Fruit fly (Drosophila melanogaster) whole organism, embryonic: ENCODE data around the gene CG4629.

Experiments
- ATbp ChIP-seq: fragments of 200-800 bp; sonication (Bioruptor generic); optimal IDR thresholded peaks from 2 replicates; lab custom pipeline; 2017; ENCODE audit warnings: missing biosample characterization, mild to moderate bottlenecking, missing genetic modification characterization, missing genetic modification reagents
- Atf-2 ChIP-seq: fragments of 200-800 bp; sonication (Bioruptor generic); optimal IDR thresholded peaks from 2 replicates; lab custom pipeline; 2016; ENCODE audit warnings: missing biosample characterization, missing genetic modification characterization
- Awh ChIP-seq: fragments of 200-800 bp; sonication (Bioruptor generic); IDR thresholded peaks from 2 replicates; pipeline ENCODE4, ENCODE4 v1.3.6; 2022; ENCODE audit warnings: missing biosample characterization, missing genetic modification characterization
- CG12769 ChIP-seq: fragments of 200-800 bp; sonication (Bioruptor generic); optimal IDR thresholded peaks from 2 replicates; lab custom pipeline; 2019; ENCODE audit warnings: missing biosample characterization, mild to moderate bottlenecking, missing genetic modification characterization, moderate library complexity
- CG13624 ChIP-seq: fragments of 200-800 bp; sonication (Bioruptor generic); optimal IDR thresholded peaks from 2 replicates; lab custom pipeline; 2016; ENCODE audit warnings: missing biosample characterization, missing genetic modification characterization
- CG14667 ChIP-seq: fragments of 200-800 bp; sonication (Bioruptor generic); IDR thresholded peaks from 2 replicates; pipeline ENCODE4 v1.3.6; 2022; ENCODE audit warnings: missing biosample characterization, missing genetic modification characterization
- CG14710 ChIP-seq: fragments of 200-800 bp; sonication (Bioruptor generic); optimal IDR thresholded peaks from 3 replicates; lab custom pipeline; 2019; ENCODE audit warnings: missing biosample characterization, mild to moderate bottlenecking, missing genetic modification characterization, moderate library complexity
- CG1529 ChIP-seq: fragments of 200-800 bp; sonication (Bioruptor generic); optimal IDR thresholded peaks from 3 replicates; lab custom pipeline; 2018; ENCODE audit warnings: missing biosample characterization, missing genetic modification characterization
- CG1603 ChIP-seq: fragments of 200-800 bp; sonication (Bioruptor generic); optimal IDR thresholded peaks from 2 replicates; lab custom pipeline; 2019; ENCODE audit warnings: missing biosample characterization, mild to moderate bottlenecking, missing genetic modification characterization, moderate library complexity
- CG17361 ChIP-seq: fragments of 200-800 bp; sonication (Bioruptor generic); IDR thresholded peaks from 3 replicates; pipeline ENCODE4 v1.3.6; 2022; ENCODE audit warnings: missing biosample characterization, missing genetic modification characterization
- CG17829 ChIP-seq: fragments of 200-800 bp; optimal IDR thresholded peaks from 2 replicates; lab custom pipeline; 2019; ENCODE audit warnings: missing biosample characterization, mild to moderate bottlenecking, missing genetic modification characterization, moderate library complexity
- CG2678 ChIP-seq: fragments of 200-800 bp; sonication (Bioruptor generic); optimal IDR thresholded peaks from 3 replicates; lab custom pipeline; 2019; ENCODE audit warnings: missing biosample characterization, mild to moderate bottlenecking, missing genetic modification characterization, moderate library complexity
- CG2712 ChIP-seq: fragments of 200-800 bp; optimal IDR thresholded peaks from 3 replicates; lab custom pipeline; 2019; ENCODE audit warnings: missing biosample characterization, mild to moderate bottlenecking, missing genetic modification characterization, moderate library complexity
- CG31441 ChIP-seq: fragments of 200-800 bp; sonication (Bioruptor generic); IDR thresholded peaks from 2 replicates; pipeline ENCODE4 v1.3.6; 2022; ENCODE audit warnings: missing biosample characterization, missing genetic modification characterization
- CG32532 ChIP-seq: fragments of 200-800 bp; sonication (Bioruptor generic); IDR thresholded peaks from 2 replicates; pipeline ENCODE4 v1.3.6; 2022; ENCODE audit warnings: missing biosample characterization, missing genetic modification characterization
- CG8290 ChIP-seq, 3 experiments: fragments of 200-800 bp; sonication (Bioruptor generic); optimal IDR thresholded peaks; 2 replicates each; lab custom pipeline; 2016 to 2019; ENCODE audit warnings: missing biosample characterization in 3 of 3, missing genetic modification characterization in 3 of 3, mild to moderate bottlenecking in 2 of 3, moderate library complexity in 1 of 3
- CG9437 ChIP-seq: fragments of 200-800 bp; sonication (Bioruptor generic); optimal IDR thresholded peaks from 2 replicates; lab custom pipeline; 2018; ENCODE audit warnings: missing biosample characterization, mild to moderate bottlenecking, missing genetic modification characterization
- CG9817 ChIP-seq: fragments of 200-800 bp; sonication (Bioruptor generic); optimal IDR thresholded peaks from 2 replicates; lab custom pipeline; 2018; ENCODE audit warnings: missing biosample characterization, mild to moderate bottlenecking, missing genetic modification characterization, moderate library complexity
- CG9932 ChIP-seq: fragments of 200-800 bp; sonication (Bioruptor generic); IDR thresholded peaks from 2 replicates; pipeline ENCODE4 v1.3.6; 2022; ENCODE audit warnings: missing biosample characterization, missing genetic modification characterization
- D19B ChIP-seq: fragments of 200-800 bp; sonication (Bioruptor generic); optimal IDR thresholded peaks from 2 replicates; lab custom pipeline; 2017; ENCODE audit warnings: missing biosample characterization, mild to moderate bottlenecking, missing genetic modification characterization
- Doc2 ChIP-seq: fragments of 200-800 bp; sonication (Bioruptor generic); IDR thresholded peaks from 2 replicates; pipeline ENCODE4 v1.3.6; 2022; ENCODE audit warnings: missing biosample characterization, missing genetic modification characterization
- E2f1 ChIP-seq: fragments of 200-800 bp; sonication (Bioruptor generic); IDR thresholded peaks from 2 replicates; pipeline ENCODE4 v1.3.6; 2022; ENCODE audit warnings: missing biosample characterization, missing genetic modification characterization
- Gsc ChIP-seq: fragments of 200-800 bp; sonication (Bioruptor generic); IDR thresholded peaks from 2 replicates; pipeline ENCODE4 v1.3.6; 2022; ENCODE audit warnings: missing biosample characterization, missing genetic modification characterization
- Gug ChIP-seq: fragments of 200-800 bp; sonication (Bioruptor generic); IDR thresholded peaks from 4 replicates; pipeline ENCODE4 v1.3.6; 2022; ENCODE audit warnings: missing biosample characterization, missing genetic modification characterization
- Lim3 ChIP-seq: fragments of 200-800 bp; sonication (Bioruptor generic); IDR thresholded peaks from 2 replicates; pipeline ENCODE4 v1.3.6; 2022; ENCODE audit warnings: missing biosample characterization, missing genetic modification characterization
- Mad ChIP-seq: fragments of 200-800 bp; sonication (Bioruptor generic); optimal IDR thresholded peaks from 2 replicates; lab custom pipeline; 2016; ENCODE audit warnings: missing biosample characterization, missing genetic modification characterization
- Med ChIP-seq: fragments of 200-800 bp; sonication (Bioruptor generic); peaks from one replicate; lab custom pipeline; 2016; ENCODE audit warnings: missing biosample characterization, missing genetic modification characterization, mild to moderate bottlenecking, inconsistent platforms, moderate library complexity
- Pdp1 ChIP-seq, 2 experiments: fragments of 200-800 bp; sonication (Bioruptor generic); optimal IDR thresholded peaks; 3 replicates each; lab custom pipeline; 2016; ENCODE audit warnings: missing biosample characterization in 2 of 2, missing genetic modification characterization in 2 of 2, mild to moderate bottlenecking in 1 of 2, moderate library complexity in 1 of 2
- ase ChIP-seq: fragments of 200-800 bp; sonication (Bioruptor generic); IDR thresholded peaks from 3 replicates; pipeline ENCODE4 v1.3.6; 2022; ENCODE audit warnings: missing biosample characterization, missing genetic modification characterization
- bbx ChIP-seq: fragments of 200-800 bp; sonication (Bioruptor generic); IDR thresholded peaks from 2 replicates; pipeline ENCODE4 v1.3.6; 2022; ENCODE audit warnings: missing biosample characterization, missing genetic modification characterization; ENCODE audit not compliant: partially characterized antibody
- cg ChIP-seq: fragments of 200-800 bp; sonication (Bioruptor generic); optimal IDR thresholded peaks from 3 replicates; lab custom pipeline; 2019; ENCODE audit warnings: missing biosample characterization, mild to moderate bottlenecking, missing genetic modification characterization, moderate library complexity
- chinmo ChIP-seq: fragments of 200-800 bp; sonication (Bioruptor generic); IDR thresholded peaks from 4 replicates; pipeline ENCODE4 v1.3.6; 2022; ENCODE audit warnings: missing biosample characterization, missing genetic modification characterization; ENCODE audit not compliant: partially characterized antibody
- cwo ChIP-seq: fragments of 200-800 bp; sonication (Bioruptor generic); optimal IDR thresholded peaks from 3 replicates; lab custom pipeline; 2017; ENCODE audit warnings: missing biosample characterization, missing genetic modification characterization, mild to moderate bottlenecking, moderate library complexity, missing genetic modification reagents
- ewg ChIP-seq: fragments of 200-800 bp; sonication (Bioruptor generic); optimal IDR thresholded peaks from 3 replicates; lab custom pipeline; 2017; ENCODE audit warnings: mild to moderate bottlenecking, missing biosample characterization, missing genetic modification reagents, missing genetic modification characterization
- kni ChIP-seq: fragments of 200-800 bp; sonication (Bioruptor generic); optimal IDR thresholded peaks from 3 replicates; lab custom pipeline; 2017; ENCODE audit warnings: mild to moderate bottlenecking, missing biosample characterization, missing genetic modification reagents, missing genetic modification characterization
- maf-S ChIP-seq: fragments of 200-800 bp; sonication (Bioruptor generic); optimal IDR thresholded peaks from 2 replicates; lab custom pipeline; 2016; ENCODE audit warnings: missing biosample characterization, missing genetic modification characterization
- mam ChIP-seq: fragments of 200-800 bp; sonication (Bioruptor generic); optimal IDR thresholded peaks from 3 replicates; lab custom pipeline; 2016; ENCODE audit warnings: missing biosample characterization, missing genetic modification characterization
- mirr ChIP-seq: fragments of 200-800 bp; sonication (Bioruptor generic); optimal IDR thresholded peaks from 3 replicates; lab custom pipeline; 2018; ENCODE audit warnings: missing biosample characterization, mild to moderate bottlenecking, missing genetic modification characterization
- pan ChIP-seq, 4 experiments: fragments of >200 bp in 3 of 4; fragments of 200-800 bp in 1 of 4; sonication (Bioruptor generic) in 1 of 4; optimal IDR thresholded peaks in 3 of 4; IDR thresholded peaks in 1 of 4; 2 replicates each; pipeline versions ENCODE4 v1.3.6 to Lab custom; 2017 to 2022; ENCODE audit warnings: missing biosample characterization in 2 of 4, missing genetic modification characterization in 2 of 4, mixed read lengths in 1 of 4
- pb ChIP-seq: fragments of 200-800 bp; sonication (Bioruptor generic); optimal IDR thresholded peaks from 3 replicates; lab custom pipeline; 2016; ENCODE audit warnings: missing biosample characterization, missing genetic modification characterization
- peb ChIP-seq: fragments of 200-800 bp; sonication (Bioruptor generic); IDR thresholded peaks from 2 replicates; pipeline ENCODE4 v1.3.6; 2022; ENCODE audit warnings: missing biosample characterization, missing genetic modification characterization
- salm ChIP-seq: fragments of 200-800 bp; sonication (Bioruptor generic); optimal IDR thresholded peaks from 2 replicates; lab custom pipeline; 2018; ENCODE audit warnings: missing biosample characterization, mild to moderate bottlenecking, missing genetic modification characterization
- sc ChIP-seq, 3 experiments: fragments of >200 bp in 2 of 3; fragments of 200-800 bp in 1 of 3; sonication (Bioruptor generic) in 1 of 3; optimal IDR thresholded peaks; 2 replicates in 2 of 3; 3 replicates in 1 of 3; lab custom pipeline; 2017; ENCODE audit warnings: mild to moderate bottlenecking in 1 of 3, missing biosample characterization in 1 of 3, missing genetic modification characterization in 1 of 3, missing genetic modification reagents in 1 of 3
- sens-2 ChIP-seq: fragments of 200-800 bp; sonication (Bioruptor generic); IDR thresholded peaks from 2 replicates; pipeline ENCODE4 v1.3.6; 2022; ENCODE audit warnings: missing biosample characterization, missing genetic modification characterization
- vnd ChIP-seq: fragments of 200-800 bp; sonication (Bioruptor generic); IDR thresholded peaks from 3 replicates; pipeline ENCODE4 v1.3.6; 2022; ENCODE audit warnings: missing biosample characterization, missing genetic modification characterization; ENCODE audit not compliant: partially characterized antibody

Gene CG4629

dm6 chr2L:1125437-1125836, 23.1 kb upstream of the CG4629 start (continued):
- TF ChIP-seq Pdp1 (GFP tag; optimal IDR thresholded peaks at IDR 0.05; lab: Kevin White, UChicago) (peak in 1 of 2 experiments; percentile 26), Mad (GFP tag; lab: Kevin White, UChicago) (no peak), CG12769 (tag; lab: Kevin White, UChicago) (peak; percentile 55), CG1603 (tag; lab: Kevin White, UChicago) (no peak), Awh (GFP tag; lab: Robert Waterston, UW) (no peak), E2f1 (GFP tag; lab: Robert Waterston, UW) (no peak), CG17361 (GFP tag; lab: Robert Waterston, UW) (no peak), maf-S (GFP tag; lab: Kevin White, UChicago) (no peak), CG9437 (no peak), ATbp (peak; percentile 20), sens-2 (GFP tag; lab: Robert Waterston, UW) (no peak), CG9817 (tag; lab: Kevin White, UChicago) (no peak), CG9932 (GFP tag; lab: Robert Waterston, UW) (no peak), Atf-2 (GFP tag; lab: Kevin White, UChicago) (no peak), CG1529 (no peak), Gsc (GFP tag; lab: Robert Waterston, UW) (no peak), CG8290 (GFP tag; optimal IDR thresholded peaks at IDR 0.05; lab: Kevin White, UChicago) (no peak), CG8290 (tag; optimal IDR thresholded peaks at IDR 0.05; lab: Kevin White, UChicago) (peak in 1 of 2 experiments; percentile 61), peb (GFP tag; lab: Robert Waterston, UW) (no peak), CG13624 (GFP tag; lab: Kevin White, UChicago) (no peak), mirr (GFP tag; lab: Kevin White, UChicago) (peak; percentile 69), D19B (GFP tag; lab: Kevin White, UChicago) (no peak), CG14667 (no peak), bbx (GFP tag; lab: Robert Waterston, UW) (no peak), sc (optimal IDR thresholded peaks at IDR 0.05; lab: Kevin White, UChicago) (no peak), sc (GFP tag; optimal IDR thresholded peaks at IDR 0.05; lab: Kevin White, UChicago) (no peak), cg (GFP tag; lab: Kevin White, UChicago) (peak; percentile 3), cwo (GFP tag; lab: Kevin White, UChicago) (peak; percentile 63)

- TF ChIP-seq CG32532 (GFP tag; lab: Robert Waterston, UW) (no peak), Lim3 (no peak), vnd (GFP tag; lab: Robert Waterston, UW) (0 out of 3 replicates have a peak, but pooled peaks have one; percentile 22), chinmo (GFP tag; lab: Robert Waterston, UW) (0 out of 4 replicates have a peak, but pooled peaks have one; percentile 6), Pdp1 (GFP tag; optimal IDR thresholded peaks at IDR 0.05; lab: Kevin White, UChicago) (peak in 1 of 2 experiments; percentile 40), sens-2 (GFP tag; lab: Robert Waterston, UW) (no peak), pb (GFP tag; lab: Kevin White, UChicago) (no peak)
Observed at dm6 chr2L:1124265-1124664, 22.0 kb upstream of the CG4629 start.

dm6 chr2L:1123078-1123818, 20.9 kb upstream of the CG4629 start:
- TF ChIP-seq Med (GFP tag; lab: Kevin White, UChicago) (peak; percentile 80), Doc2 (GFP tag; lab: Robert Waterston, UW) (no peak), CG17829 (peak; percentile 14), CG2678 (tag; lab: Kevin White, UChicago) (peak; percentile 72), salm (tag; lab: Kevin White, UChicago) (peak; percentile 50), pan (optimal IDR thresholded peaks at IDR 0.05; lab: Kevin White, UChicago) (no peak), pan (GFP tag; optimal IDR thresholded peaks at IDR 0.05 in 1 of 2, IDR thresholded peaks at IDR 0.05 in 1 of 2) (no peak), kni (GFP tag; lab: Kevin White, UChicago) (peak; percentile 48), ase (GFP tag; lab: Robert Waterston, UW) (no peak), CG2712 (tag; lab: Kevin White, UChicago) (peak; percentile 56), CG14710 (tag; lab: Kevin White, UChicago) (peak; percentile 72), CG31441 (GFP tag; lab: Robert Waterston, UW) (peak; percentile 55; the same call in 1 of the 2 replicates), ewg (GFP tag; lab: Kevin White, UChicago) (peak; percentile 24), Gug (no peak), mam (GFP tag; lab: Kevin White, UChicago) (no peak)
